Fruit fly (Drosophila melanogaster): ENCODE data around the gene eIF3f1.

The eIF3f1 gene

dm6 chr3R:4739492-4740431, 25.8 kb upstream of the eIF3f1 start (continued):
- TF ChIP-seq CG6163 (GFP tag; IDR thresholded peaks at IDR 0.05) (no peak), Smox (GFP tag; optimal IDR thresholded peaks at IDR 0.05) (peak; percentile 86), Eip93F (GFP tag; optimal IDR thresholded peaks at IDR 0.05) (no peak), vri (GFP tag; optimal IDR thresholded peaks at IDR 0.05) (peak; percentile 55), Ets96B (tag; optimal IDR thresholded peaks at IDR 0.05) (peak; percentile 77), ss (GFP tag; optimal IDR thresholded peaks at IDR 0.05) (peak; percentile 49 to 66), Ets21C (GFP tag; optimal IDR thresholded peaks at IDR 0.05) (peak; percentile 77), acj6 (GFP tag; optimal IDR thresholded peaks at IDR 0.05) (peak; percentile 84), CG32006 (GFP tag; optimal IDR thresholded peaks at IDR 0.05) (peak; percentile 98), achi (GFP tag; optimal IDR thresholded peaks at IDR 0.05) (peak; percentile 85), spab (GFP tag; optimal IDR thresholded peaks at IDR 0.05) (peak; percentile 70), CG9139 (GFP tag; optimal IDR thresholded peaks at IDR 0.05) (peak; percentile 63), CG10631 (GFP tag; optimal IDR thresholded peaks at IDR 0.05) (peak; percentile 91), Hr4 (GFP tag; optimal IDR thresholded peaks at IDR 0.05) (peak; percentile 95), OdsH (GFP tag; optimal IDR thresholded peaks at IDR 0.05) (peak; percentile 91), Hr39 (GFP tag; optimal IDR thresholded peaks at IDR 0.05) (peak; percentile 87), CG15336 (GFP tag; IDR thresholded peaks at IDR 0.05) (no peak), dac (GFP tag; optimal IDR thresholded peaks at IDR 0.05) (peak; percentile 82), lz (GFP tag; optimal IDR thresholded peaks at IDR 0.05) (peak; percentile 88), Eip78C (GFP tag) (peak; percentile 98)

- TF ChIP-seq fd59A (GFP tag; optimal IDR thresholded peaks at IDR 0.05) (no peak), Hr4 (GFP tag; optimal IDR thresholded peaks at IDR 0.05) (no peak)
These were observed 25.2 kb upstream of the eIF3f1 start for dm6 chr3R:4739192-4739491.

- TF ChIP-seq salr (GFP tag; optimal IDR thresholded peaks at IDR 0.05), result peak in 1 of 2 experiments; percentile 31
- TF ChIP-seq lz (GFP tag; optimal IDR thresholded peaks at IDR 0.05), result peak; percentile 27
- peak; percentile 44 for TF ChIP-seq Smox (GFP tag; optimal IDR thresholded peaks at IDR 0.05)
- no peak for TF ChIP-seq Blimp-1 (GFP tag; optimal IDR thresholded peaks at IDR 0.05)
- TF ChIP-seq CG8119 (GFP tag; IDR thresholded peaks at IDR 0.05), result no peak
- peak; percentile 4 for TF ChIP-seq Eip75B (GFP tag; optimal IDR thresholded peaks at IDR 0.05)
- peak; percentile 69 for TF ChIP-seq CG32006 (GFP tag; optimal IDR thresholded peaks at IDR 0.05)
- TF ChIP-seq CG3919 (GFP tag; optimal IDR thresholded peaks at IDR 0.05), result peak; percentile 32
- no peak for TF ChIP-seq fd85E (GFP tag; optimal IDR thresholded peaks at IDR 0.05)
- no peak for TF ChIP-seq CG11902 (GFP tag; optimal IDR thresholded peaks at IDR 0.05)
- peak; percentile 9 for TF ChIP-seq Hr39 (GFP tag; optimal IDR thresholded peaks at IDR 0.05)
- TF ChIP-seq Sox15 (GFP tag; optimal IDR thresholded peaks at IDR 0.05), result no peak
- peak; percentile 20 for TF ChIP-seq CG34406 (GFP tag; optimal IDR thresholded peaks at IDR 0.05)
- TF ChIP-seq acj6 (GFP tag; optimal IDR thresholded peaks at IDR 0.05), result peak; percentile 11
- TF ChIP-seq vri (GFP tag; optimal IDR thresholded peaks at IDR 0.05), result no peak
- TF ChIP-seq Hr38 (GFP tag; optimal IDR thresholded peaks at IDR 0.05), result no peak
- no peak for TF ChIP-seq CG6808 (GFP tag; optimal IDR thresholded peaks at IDR 0.05)
- peak; percentile 48 for TF ChIP-seq esn (GFP tag; optimal IDR thresholded peaks at IDR 0.05)
- peak; percentile 10 for TF ChIP-seq CG6792 (GFP tag; optimal IDR thresholded peaks at IDR 0.05)
- TF ChIP-seq CG8632 (GFP tag; optimal IDR thresholded peaks at IDR 0.05), result peak; percentile 3
- TF ChIP-seq achi (GFP tag; optimal IDR thresholded peaks at IDR 0.05), result peak; percentile 49
- peak; percentile 33 for TF ChIP-seq CG6276 (GFP tag; optimal IDR thresholded peaks at IDR 0.05)
- TF ChIP-seq Sox102F (GFP tag; optimal IDR thresholded peaks at IDR 0.05), result peak; percentile 42
- peak; percentile 22 for TF ChIP-seq CG31627 (GFP tag; optimal IDR thresholded peaks at IDR 0.05)
- no peak for TF ChIP-seq CG8319 (GFP tag; optimal IDR thresholded peaks at IDR 0.05)
- TF ChIP-seq CG10669 (GFP tag; optimal IDR thresholded peaks at IDR 0.05), result peak; percentile 6
- peak; percentile 39 for TF ChIP-seq CG10631 (GFP tag; optimal IDR thresholded peaks at IDR 0.05)
- no peak for TF ChIP-seq fd59A (GFP tag; optimal IDR thresholded peaks at IDR 0.05)
- TF ChIP-seq CG4318 (GFP tag; optimal IDR thresholded peaks at IDR 0.05), result peak; percentile 32
- no peak for TF ChIP-seq Gug (GFP tag; IDR thresholded peaks at IDR 0.05)
- no peak for TF ChIP-seq CG15336 (GFP tag; IDR thresholded peaks at IDR 0.05)
- TF ChIP-seq pdm3 (GFP tag; optimal IDR thresholded peaks at IDR 0.05), result peak; percentile 21
- peak; percentile 19 for TF ChIP-seq cyc (GFP tag; optimal IDR thresholded peaks at IDR 0.05)
- peak; percentile 72 for TF ChIP-seq Eip78C (GFP tag)
These were observed 24.7 kb upstream of the eIF3f1 start for dm6 chr3R:4738494-4739191.

All from whole organism, prepupa.